Worm (Caenorhabditis elegans) whole organism, L3 larva: ENCODE results near the gene Y40H7A.11.

Experiments
- pha-4 ChIP-seq: fragments of 150-350 bp; optimal IDR thresholded peaks from 2 replicates; lab custom pipeline; 2014; ENCODE audit warnings: missing biosample characterization, missing genetic modification reagents, missing genetic modification characterization
- unc-62 ChIP-seq: fragments of 150-350 bp; sonication (generic microtip); optimal IDR thresholded peaks from 4 replicates; lab custom pipeline; 2014; ENCODE audit warnings: missing biosample characterization, missing genetic modification reagents, missing genetic modification characterization

- TF ChIP-seq pha-4 (no peak), unc-62 (GFP tag; lab: Kevin White, UChicago) (no peak)
These were observed 13.5 kb downstream of the Y40H7A.11 start for ce11 chrIV:15206649-15207048.
